Worm (Caenorhabditis elegans): ENCODE data around the gene F58B4.2.

DNA sequence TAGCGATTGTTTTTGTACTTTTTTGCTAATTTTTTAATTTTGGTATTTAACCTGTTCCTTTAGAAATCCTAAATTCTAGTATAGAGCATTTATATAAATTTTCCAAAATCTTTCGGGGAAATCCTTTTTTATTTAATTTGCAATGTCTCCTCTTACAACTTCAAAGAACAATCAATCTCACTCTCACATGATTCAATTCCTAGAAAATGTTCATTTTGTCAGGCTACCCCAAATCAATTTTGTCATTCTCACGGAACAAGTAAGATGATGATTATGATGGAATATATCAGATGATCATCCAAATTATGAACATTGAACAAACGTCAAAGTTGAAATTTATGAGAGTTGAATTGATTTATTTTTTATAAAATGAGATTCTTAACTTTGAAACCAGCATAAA is 19.0 kb upstream of the F58B4.2 start:
- TF ChIP-seq pha-4 (tag; optimal IDR thresholded peaks at IDR 0.05) (no peak), fkh-10 (GFP tag; optimal IDR thresholded peaks at IDR 0.05) (no peak), nfya-1 (tag; optimal IDR thresholded peaks at IDR 0.05) (no peak), zip-5 (tag; optimal IDR thresholded peaks at IDR 0.05) (no peak), npax-4 (tag; optimal IDR thresholded peaks at IDR 0.05) (no peak), ama-1 (optimal IDR thresholded peaks at IDR 0.05) (no peak), pqm-1 (tag; optimal IDR thresholded peaks at IDR 0.05) (no peak), K09A11.1 (tag; optimal IDR thresholded peaks at IDR 0.05; ENCODE audit: insufficient read depth) (no peak), nhr-11 (tag; optimal IDR thresholded peaks at IDR 0.05) (no peak), lin-11 (tag; optimal IDR thresholded peaks at IDR 0.05) (no peak)
